Fruit fly (Drosophila melanogaster): ENCODE data around the gene Adh.

DNA sequence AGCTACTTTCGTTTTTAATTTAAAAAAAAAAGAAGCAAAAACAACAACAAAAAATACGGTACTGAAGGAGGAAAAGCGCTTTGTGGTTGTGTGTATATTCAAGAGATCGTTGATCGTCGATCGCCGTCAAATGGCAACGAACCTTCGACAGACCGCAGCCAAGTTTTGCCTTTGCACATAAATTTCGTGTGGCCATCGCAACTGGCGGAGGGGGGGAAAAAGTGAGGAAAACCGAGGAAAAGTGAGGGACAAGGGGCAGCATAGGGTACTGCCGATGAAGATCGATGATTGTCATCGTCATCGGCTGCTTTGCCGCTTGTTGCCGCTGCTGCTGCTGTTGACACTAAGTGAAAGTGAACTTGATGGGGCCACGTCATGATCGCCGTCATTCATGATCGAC, 39.6 kb downstream of the Adh start:
- TF ChIP-seq Sox14 (GFP tag; optimal IDR thresholded peaks at IDR 0.05) (no peak), CG1621 (tag; optimal IDR thresholded peaks at IDR 0.05) (no peak), net (GFP tag; optimal IDR thresholded peaks at IDR 0.05) (no peak), Hr38 (GFP tag; optimal IDR thresholded peaks at IDR 0.05) (no peak), Blimp-1 (GFP tag; optimal IDR thresholded peaks at IDR 0.05) (peak; percentile 35), CG10669 (GFP tag; optimal IDR thresholded peaks at IDR 0.05) (no peak)
